Fruit fly (Drosophila melanogaster) whole organism, adult: Measurements from ENCODE around the gene LysD.

Source experiments
- CG11617 ChIP-seq: fragments of 200-800 bp; sonication (Bioruptor generic); optimal IDR thresholded peaks from 2 replicates; lab custom pipeline; 2017; ENCODE audit warnings: mild to moderate bottlenecking, missing biosample characterization, missing genetic modification reagents, missing genetic modification characterization
- CG12768 ChIP-seq: fragments of 200-800 bp; sonication (Bioruptor generic); optimal IDR thresholded peaks from 2 replicates; lab custom pipeline; 2017; ENCODE audit warnings: missing biosample characterization, missing genetic modification characterization, mild to moderate bottlenecking, moderate library complexity, missing genetic modification reagents
- CG14711 ChIP-seq: fragments of 200-800 bp; sonication (Bioruptor generic); optimal IDR thresholded peaks from 2 replicates; lab custom pipeline; 2018; ENCODE audit warnings: missing biosample characterization, mild to moderate bottlenecking, missing genetic modification characterization, moderate library complexity
- CG1620 ChIP-seq: fragments of 200-800 bp; sonication (Bioruptor generic); optimal IDR thresholded peaks from 2 replicates; lab custom pipeline; 2016; ENCODE audit warnings: missing biosample characterization, missing genetic modification characterization
- CG33017 ChIP-seq: fragments of 200-800 bp; sonication (Bioruptor generic); optimal IDR thresholded peaks from 2 replicates; lab custom pipeline; 2018; ENCODE audit warnings: missing biosample characterization, mild to moderate bottlenecking, missing genetic modification characterization, moderate library complexity
- CG5204 ChIP-seq: fragments of 200-800 bp; sonication (Bioruptor generic); optimal IDR thresholded peaks from 2 replicates; lab custom pipeline; 2016; ENCODE audit warnings: missing biosample characterization, missing genetic modification characterization
- CG7045 ChIP-seq: fragments of 200-800 bp; sonication (Bioruptor generic); optimal IDR thresholded peaks from 2 replicates; lab custom pipeline; 2017; ENCODE audit warnings: missing biosample characterization, mild to moderate bottlenecking, missing genetic modification characterization
- CG7101 ChIP-seq: fragments of 200-800 bp; sonication (Bioruptor generic); optimal IDR thresholded peaks from 2 replicates; lab custom pipeline; 2018; ENCODE audit warnings: missing biosample characterization, mild to moderate bottlenecking, missing genetic modification characterization, moderate library complexity
- Clk ChIP-seq: fragments of 200-800 bp; sonication (Bioruptor generic); optimal IDR thresholded peaks from 2 replicates; lab custom pipeline; 2017; ENCODE audit warnings: missing biosample characterization, missing genetic modification characterization
- Crg-1 ChIP-seq: fragments of 200-800 bp; sonication (Bioruptor generic); optimal IDR thresholded peaks from 2 replicates; lab custom pipeline; 2016; ENCODE audit warnings: missing biosample characterization, missing genetic modification characterization
- Hr96 ChIP-seq: fragments of 200-800 bp; sonication (Bioruptor generic); optimal IDR thresholded peaks from 2 replicates; lab custom pipeline; 2016; ENCODE audit warnings: missing biosample characterization, missing genetic modification characterization
- Mnt ChIP-seq: fragments of 200-800 bp; sonication (Bioruptor generic); optimal IDR thresholded peaks from 2 replicates; lab custom pipeline; 2016; ENCODE audit warnings: missing biosample characterization, mild to moderate bottlenecking, missing genetic modification characterization
- bab1 ChIP-seq: fragments of 200-800 bp; sonication (Bioruptor generic); optimal IDR thresholded peaks from 3 replicates; lab custom pipeline; 2019; ENCODE audit warnings: missing biosample characterization, mild to moderate bottlenecking, missing genetic modification characterization, moderate library complexity
- cic ChIP-seq: fragments of 200-800 bp; sonication (Bioruptor generic); optimal IDR thresholded peaks from 2 replicates; lab custom pipeline; 2017; ENCODE audit warnings: missing biosample characterization, mild to moderate bottlenecking, missing genetic modification characterization, moderate library complexity
- cnc ChIP-seq, 2 experiments: fragments of >200 bp; optimal IDR thresholded peaks; 2 replicates each; lab custom pipeline; 2017
- kay ChIP-seq: fragments of 200-800 bp; sonication (Bioruptor generic); peaks from one replicate; lab custom pipeline; 2016; ENCODE audit warnings: missing biosample characterization, missing genetic modification characterization, borderline replicate concordance
- ovo ChIP-seq: fragments of 200-800 bp; sonication (Bioruptor generic); optimal IDR thresholded peaks from 2 replicates; lab custom pipeline; 2016; ENCODE audit warnings: missing biosample characterization, missing genetic modification characterization
- pad ChIP-seq: fragments of 200-800 bp; sonication (Bioruptor generic); optimal IDR thresholded peaks from 3 replicates; lab custom pipeline; 2017; ENCODE audit warnings: missing biosample characterization, missing genetic modification characterization, mild to moderate bottlenecking, moderate library complexity, missing genetic modification reagents
- tj ChIP-seq: fragments of 200-800 bp; sonication (Bioruptor generic); optimal IDR thresholded peaks from 3 replicates; lab custom pipeline; 2017; ENCODE audit warnings: missing biosample characterization, mild to moderate bottlenecking, missing genetic modification characterization, moderate library complexity
- toe ChIP-seq: fragments of 200-800 bp; sonication (Bioruptor generic); optimal IDR thresholded peaks from 2 replicates; lab custom pipeline; 2016; ENCODE audit warnings: missing biosample characterization, missing genetic modification characterization

Gene LysD

dm6 chr3L:1177085-1177484 is 33.9 kb downstream of the LysD start, which contains the start of gene bab2:
Gene bab2, minus strand, starts transcription at chr3L:1177276.
- TF ChIP-seq Mnt (GFP tag; lab: Kevin White, UChicago) (no peak), CG14711 (tag; lab: Kevin White, UChicago) (peak; percentile 2), CG5204 (GFP tag; lab: Kevin White, UChicago) (no peak), Crg-1 (GFP tag; lab: Kevin White, UChicago) (no peak), CG11617 (GFP tag; lab: Kevin White, UChicago) (no peak), CG7101 (tag; lab: Kevin White, UChicago) (peak; percentile 1), Clk (GFP tag; lab: Kevin White, UChicago) (no peak), pad (GFP tag; lab: Kevin White, UChicago) (no peak), Hr96 (GFP tag; lab: Kevin White, UChicago) (no peak), CG7045 (GFP tag; lab: Kevin White, UChicago) (no peak), CG33017 (tag; lab: Kevin White, UChicago) (no peak), CG12768 (no peak), toe (GFP tag; lab: Kevin White, UChicago) (no peak), cic (peak; percentile 55), bab1 (GFP tag; lab: Kevin White, UChicago) (no peak), cnc (optimal IDR thresholded peaks at IDR 0.05; lab: Kevin White, UChicago) (no peak), kay (GFP tag; lab: Kevin White, UChicago) (no peak), CG1620 (no peak), tj (GFP tag; lab: Kevin White, UChicago) (no peak), ovo (GFP tag; lab: Kevin White, UChicago) (no peak)

dm6 chr3L:1176515-1176914 is 34.5 kb downstream of the LysD start:
- no peak for TF ChIP-seq Crg-1 (GFP tag; lab: Kevin White, UChicago)
- no peak for TF ChIP-seq toe (GFP tag; lab: Kevin White, UChicago)
- no peak for TF ChIP-seq CG7101 (tag; lab: Kevin White, UChicago)
- TF ChIP-seq cic = no peak
- no peak for TF ChIP-seq CG11617 (GFP tag; lab: Kevin White, UChicago)
- TF ChIP-seq kay (GFP tag; lab: Kevin White, UChicago) = no peak
- TF ChIP-seq Hr96 (GFP tag; lab: Kevin White, UChicago) = no peak
- TF ChIP-seq pad (GFP tag; lab: Kevin White, UChicago) = no peak
- no peak for TF ChIP-seq Mnt (GFP tag; lab: Kevin White, UChicago)
- TF ChIP-seq CG7045 (GFP tag; lab: Kevin White, UChicago) = no peak
- TF ChIP-seq CG5204 (GFP tag; lab: Kevin White, UChicago) = no peak
- TF ChIP-seq CG1620 = no peak
- TF ChIP-seq CG33017 (tag; lab: Kevin White, UChicago) = no peak
- no peak for TF ChIP-seq Clk (GFP tag; lab: Kevin White, UChicago)
- no peak for TF ChIP-seq bab1 (GFP tag; lab: Kevin White, UChicago)
- TF ChIP-seq ovo (GFP tag; lab: Kevin White, UChicago) = no peak

dm6 chr3L:1172858-1173257 is 38.1 kb downstream of the LysD start:
- TF ChIP-seq ovo (GFP tag; lab: Kevin White, UChicago) = no peak
- TF ChIP-seq CG7101 (tag; lab: Kevin White, UChicago) = no peak
- no peak for TF ChIP-seq toe (GFP tag; lab: Kevin White, UChicago)

- TF ChIP-seq tj (GFP tag; lab: Kevin White, UChicago) (no peak), Clk (GFP tag; lab: Kevin White, UChicago) (no peak), CG33017 (tag; lab: Kevin White, UChicago) (no peak), CG7101 (tag; lab: Kevin White, UChicago) (no peak), cnc (optimal IDR thresholded peaks at IDR 0.05; lab: Kevin White, UChicago) (no peak), CG14711 (tag; lab: Kevin White, UChicago) (no peak), CG5204 (GFP tag; lab: Kevin White, UChicago) (no peak), Mnt (GFP tag; lab: Kevin White, UChicago) (no peak), pad (GFP tag; lab: Kevin White, UChicago) (no peak), kay (GFP tag; lab: Kevin White, UChicago) (no peak), CG12768 (no peak), toe (GFP tag; lab: Kevin White, UChicago) (no peak), bab1 (GFP tag; lab: Kevin White, UChicago) (no peak), Hr96 (GFP tag; lab: Kevin White, UChicago) (no peak), ovo (GFP tag; lab: Kevin White, UChicago) (no peak), CG11617 (GFP tag; lab: Kevin White, UChicago) (no peak), CG7045 (GFP tag; lab: Kevin White, UChicago) (no peak)
These were observed 40.4 kb downstream of the LysD start for dm6 chr3L:1170611-1171010.

dm6 chr3L:1169617-1170016 is 41.4 kb downstream of the LysD start:
- TF ChIP-seq cnc (optimal IDR thresholded peaks at IDR 0.05; lab: Kevin White, UChicago) = no peak
- no peak for TF ChIP-seq kay (GFP tag; lab: Kevin White, UChicago)
- peak; percentile 8 for TF ChIP-seq CG7045 (GFP tag; lab: Kevin White, UChicago)
- TF ChIP-seq CG33017 (tag; lab: Kevin White, UChicago) = no peak
- TF ChIP-seq cic = peak; percentile 27
- no peak for TF ChIP-seq CG11617 (GFP tag; lab: Kevin White, UChicago)

- TF ChIP-seq Clk (GFP tag; lab: Kevin White, UChicago) (no peak), CG1620 (no peak), Crg-1 (GFP tag; lab: Kevin White, UChicago) (no peak), Mnt (GFP tag; lab: Kevin White, UChicago) (no peak), CG11617 (GFP tag; lab: Kevin White, UChicago) (no peak), CG33017 (tag; lab: Kevin White, UChicago) (no peak), cic (no peak), bab1 (GFP tag; lab: Kevin White, UChicago) (no peak), ovo (GFP tag; lab: Kevin White, UChicago) (no peak), tj (GFP tag; lab: Kevin White, UChicago) (no peak), cnc (optimal IDR thresholded peaks at IDR 0.05; lab: Kevin White, UChicago) (no peak), CG7045 (GFP tag; lab: Kevin White, UChicago) (no peak), CG14711 (tag; lab: Kevin White, UChicago) (no peak)
These were observed 42.6 kb downstream of the LysD start for dm6 chr3L:1168445-1168844.
